Worm (Caenorhabditis elegans): Measurements from ENCODE around the gene spds-1.

DNA sequence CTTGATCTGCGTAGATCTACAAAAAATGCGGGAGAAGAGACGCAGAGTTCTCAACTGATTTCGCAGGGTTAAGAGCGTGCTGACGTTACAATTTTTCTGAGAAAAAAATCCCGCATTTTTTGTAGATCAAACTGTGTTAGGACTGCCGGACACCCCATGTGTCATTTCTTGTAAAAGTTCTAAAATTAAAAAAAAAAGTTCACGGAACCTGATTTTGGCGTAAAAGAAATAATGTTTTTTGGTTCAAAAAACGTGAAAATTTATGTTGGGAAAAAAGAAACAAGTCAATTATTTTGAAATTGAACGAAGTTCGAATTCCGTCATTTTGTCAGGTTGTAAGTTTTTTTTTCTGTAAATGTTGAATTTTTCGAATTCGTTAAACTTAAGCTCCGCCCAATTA, 30.3 kb upstream of the spds-1 start, which contains the start of gene Y46G5A.34:
- TF ChIP-seq aly-1 (tag; optimal IDR thresholded peaks at IDR 0.05) (no peak), hmg-4 (GFP tag; optimal IDR thresholded peaks at IDR 0.05) (no peak), F13C5.2 (tag; optimal IDR thresholded peaks at IDR 0.05) (no peak), ama-1 (optimal IDR thresholded peaks at IDR 0.05) (no peak), ceh-13 (GFP tag; optimal IDR thresholded peaks at IDR 0.05) (no peak), flt-1 (GFP tag; IDR thresholded peaks at IDR 0.05) (no peak), scrt-1 (GFP tag; IDR thresholded peaks at IDR 0.05) (no peak), tbx-37 (GFP tag; conservative IDR thresholded peaks at IDR 0.05) (no peak)
